Worm (Caenorhabditis elegans) whole organism, L3 larva: ENCODE measurements around the gene gcy-21.

ENCODE experiments used
- R02D3.7 ChIP-seq: fragments of 150-350 bp; optimal IDR thresholded peaks from 2 replicates; lab custom pipeline; 2014; ENCODE audit warnings: missing biosample characterization, missing genetic modification characterization
- aly-2 ChIP-seq: fragments of 150-350 bp; optimal IDR thresholded peaks from 2 replicates; lab custom pipeline; 2014; ENCODE audit warnings: missing biosample characterization, missing genetic modification characterization
- ama-1 ChIP-seq: fragments of 150-350 bp; optimal IDR thresholded peaks from 2 replicates; lab custom pipeline; 2018
- ceh-28 ChIP-seq: fragments of 150-350 bp; optimal IDR thresholded peaks from 2 replicates; lab custom pipeline; 2014; ENCODE audit warnings: missing biosample characterization, missing genetic modification reagents, missing genetic modification characterization
- ceh-82 ChIP-seq: fragments of 150-350 bp; optimal IDR thresholded peaks from 2 replicates; lab custom pipeline; 2014; ENCODE audit warnings: missing biosample characterization, missing genetic modification characterization
- daf-12 ChIP-seq: fragments of 150-350 bp; optimal IDR thresholded peaks from 2 replicates; lab custom pipeline; 2014; ENCODE audit warnings: missing biosample characterization, missing genetic modification reagents, missing genetic modification characterization
- egl-27 ChIP-seq: sonication (generic microtip); optimal IDR thresholded peaks from 4 replicates; lab custom pipeline; 2017; ENCODE audit warnings: missing biosample characterization, missing genetic modification reagents, missing genetic modification characterization
- egl-5 ChIP-seq: fragments of 150-350 bp; optimal IDR thresholded peaks from 2 replicates; lab custom pipeline; 2017; ENCODE audit warnings: missing biosample characterization, missing genetic modification reagents, missing genetic modification characterization, inconsistent platforms
- elt-1 ChIP-seq: fragments of 150-350 bp; optimal IDR thresholded peaks from 2 replicates; lab custom pipeline; 2014; ENCODE audit warnings: missing biosample characterization, missing genetic modification characterization
- elt-2 ChIP-seq: sonication (generic microtip); optimal IDR thresholded peaks from 2 replicates; lab custom pipeline; 2016; ENCODE audit warnings: missing genetic modification reagents, mild to moderate bottlenecking, missing genetic modification characterization, missing compliant biosample characterization
- elt-3 ChIP-seq, 3 experiments: fragments of 150-350 bp in 1 of 3; sonication (generic microtip) in 2 of 3; optimal IDR thresholded peaks; 2 replicates in 2 of 3; 4 replicates in 1 of 3; lab custom pipeline; 2014 to 2017; ENCODE audit warnings: missing biosample characterization in 3 of 3, missing genetic modification characterization in 3 of 3
- eor-1 ChIP-seq, 2 experiments: fragments of 150-350 bp; optimal IDR thresholded peaks; 2 replicates each; lab custom pipeline; 2014 to 2018; ENCODE audit warnings: missing biosample characterization in 2 of 2, missing genetic modification characterization in 2 of 2
- fkh-2 ChIP-seq: fragments of 150-350 bp; optimal IDR thresholded peaks from 2 replicates; lab custom pipeline; 2014; ENCODE audit warnings: missing biosample characterization, missing genetic modification reagents, missing genetic modification characterization
- fos-1 ChIP-seq: fragments of 150-350 bp; optimal IDR thresholded peaks from 2 replicates; lab custom pipeline; 2014; ENCODE audit warnings: missing biosample characterization, missing genetic modification characterization
- hmg-11 ChIP-seq: sonication (generic microtip); optimal IDR thresholded peaks from 2 replicates; lab custom pipeline; 2016; ENCODE audit warnings: missing genetic modification characterization, missing compliant biosample characterization
- lin-15B ChIP-seq: fragments of 150-350 bp; optimal IDR thresholded peaks from 2 replicates; lab custom pipeline; 2014; ENCODE audit warnings: missing biosample characterization, missing genetic modification characterization
- lin-39 ChIP-seq: fragments of 150-350 bp; optimal IDR thresholded peaks from 2 replicates; lab custom pipeline; 2018; ENCODE audit warnings: missing biosample characterization, missing genetic modification reagents, missing genetic modification characterization
- lsy-12 ChIP-seq: sonication (generic microtip); optimal IDR thresholded peaks from 2 replicates; lab custom pipeline; 2016; ENCODE audit warnings: mild to moderate bottlenecking, missing genetic modification characterization, missing compliant biosample characterization
- mml-1 ChIP-seq: fragments of 150-350 bp; sonication (generic microtip); optimal IDR thresholded peaks from 3 replicates; lab custom pipeline; 2014; ENCODE audit warnings: missing biosample characterization, missing genetic modification characterization
- nfya-1 ChIP-seq: sonication (generic microtip); optimal IDR thresholded peaks from 2 replicates; lab custom pipeline; 2017; ENCODE audit warnings: missing genetic modification characterization, mild to moderate bottlenecking, missing compliant biosample characterization, antibody characterized with exemption, moderate library complexity; ENCODE audit not compliant: insufficient read depth
- nhr-23 ChIP-seq: fragments of 150-350 bp; optimal IDR thresholded peaks from 2 replicates; lab custom pipeline; 2014; ENCODE audit warnings: missing biosample characterization, missing genetic modification reagents, missing genetic modification characterization
- nhr-237 ChIP-seq: fragments of 150-350 bp; optimal IDR thresholded peaks from 2 replicates; lab custom pipeline; 2014; ENCODE audit warnings: missing biosample characterization, missing genetic modification characterization
- nhr-25 ChIP-seq: sonication (generic microtip); optimal IDR thresholded peaks from 2 replicates; lab custom pipeline; 2017; ENCODE audit warnings: missing biosample characterization, missing genetic modification characterization
- nhr-67 ChIP-seq: fragments of 150-350 bp; optimal IDR thresholded peaks from 2 replicates; lab custom pipeline; 2014; ENCODE audit warnings: missing biosample characterization, missing genetic modification characterization
- nhr-76 ChIP-seq: fragments of 150-350 bp; sonication (generic microtip); optimal IDR thresholded peaks from 5 replicates; lab custom pipeline; 2014; ENCODE audit warnings: missing biosample characterization, missing genetic modification characterization
- pqm-1 ChIP-seq: fragments of 150-350 bp; optimal IDR thresholded peaks from 2 replicates; lab custom pipeline; 2017; ENCODE audit warnings: missing biosample characterization, missing genetic modification characterization, inconsistent platforms
- sea-2 ChIP-seq: fragments of 150-350 bp; sonication (generic microtip); optimal IDR thresholded peaks from 4 replicates; lab custom pipeline; 2014; ENCODE audit warnings: missing biosample characterization, missing genetic modification reagents, missing genetic modification characterization
- snpc-4 ChIP-seq: fragments of 150-350 bp; optimal IDR thresholded peaks from 2 replicates; lab custom pipeline; 2014; ENCODE audit warnings: missing biosample characterization, missing genetic modification characterization
- unc-62 ChIP-seq: fragments of 150-350 bp; sonication (generic microtip); optimal IDR thresholded peaks from 4 replicates; lab custom pipeline; 2014; ENCODE audit warnings: missing biosample characterization, missing genetic modification reagents, missing genetic modification characterization
- zag-1 ChIP-seq: fragments of 150-350 bp; optimal IDR thresholded peaks from 2 replicates; lab custom pipeline; 2014; ENCODE audit warnings: missing biosample characterization, missing genetic modification characterization
- ztf-4 ChIP-seq: fragments of 150-350 bp; optimal IDR thresholded peaks from 2 replicates; lab custom pipeline; 2014; ENCODE audit warnings: missing biosample characterization, missing genetic modification characterization

The gcy-21 gene

DNA sequence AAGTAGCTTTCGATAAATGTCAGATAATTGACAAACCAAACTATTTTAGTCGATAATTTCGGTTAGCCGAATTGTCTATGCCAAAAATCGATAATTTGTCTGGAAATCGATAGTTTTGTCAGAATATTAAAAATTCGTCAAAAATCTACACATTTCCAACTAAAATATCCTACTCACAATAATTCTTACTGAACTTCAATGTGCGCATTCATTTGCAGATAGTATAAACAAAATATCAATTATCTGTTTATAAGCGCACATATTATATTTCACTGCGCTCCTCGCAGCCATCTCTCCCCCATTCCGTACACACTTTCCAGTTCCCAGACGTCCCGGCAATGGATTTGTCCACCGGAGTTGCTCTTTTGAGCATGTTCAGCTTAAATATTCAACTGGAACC lies 34.7 kb upstream of the gcy-21 start, which contains the start of gene lgc-28:
Gene lgc-28, plus strand, starts transcription at position 301 of the 400 bp plus-strand sequence.
- TF ChIP-seq elt-2 (tag; lab: Kevin White, UChicago) (no peak), nhr-76 (no peak), daf-12 (tag; lab: Kevin White, UChicago) (no peak), ceh-28 (tag; lab: Kevin White, UChicago) (no peak), nhr-237 (tag; lab: Kevin White, UChicago) (no peak), R02D3.7 (tag; lab: Kevin White, UChicago) (no peak)

DNA sequence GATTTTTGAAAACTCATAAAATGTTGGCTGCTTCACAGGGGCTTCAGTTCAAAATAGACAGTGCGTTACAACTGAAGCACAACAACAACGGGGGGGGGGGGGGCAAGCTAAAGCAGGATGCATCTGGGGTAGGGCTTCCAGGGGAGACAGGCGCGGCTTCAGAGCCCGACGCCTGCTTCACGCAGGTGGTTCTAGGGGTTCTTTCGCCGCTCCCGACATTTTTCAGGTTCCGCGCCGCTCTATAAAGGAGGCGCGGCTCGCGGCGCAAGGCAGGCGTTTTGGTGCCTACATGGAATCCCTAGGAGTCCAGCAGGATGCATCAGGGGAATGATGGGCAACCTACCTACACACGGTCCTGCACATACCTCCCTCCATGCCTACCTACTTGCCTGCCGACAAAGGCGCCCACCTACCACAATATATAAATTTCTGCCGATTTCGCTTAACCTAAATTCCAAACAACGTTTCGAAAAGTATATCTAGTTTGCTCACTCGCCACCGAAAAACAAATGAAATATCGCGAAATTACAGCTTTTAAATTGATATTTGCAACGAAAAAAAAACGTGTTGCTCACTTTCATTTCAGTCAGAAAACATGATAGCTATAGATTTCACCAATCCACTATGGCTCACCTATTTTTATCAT lies 32.2 kb upstream of the gcy-21 start, which contains the start of gene sri-71:
Gene sri-71, plus strand, starts transcription at position 596 of the 646 bp plus-strand sequence.
- TF ChIP-seq fkh-2 (tag; lab: Kevin White, UChicago) (no peak), ztf-4 (tag; lab: Kevin White, UChicago) (no peak), mml-1 (tag; lab: Kevin White, UChicago) (no peak), egl-5 (tag; lab: Kevin White, UChicago) (no peak), nhr-76 (no peak), lin-39 (tag; lab: Kevin White, UChicago) (no peak), lin-15B (tag; lab: Kevin White, UChicago) (no peak)

DNA sequence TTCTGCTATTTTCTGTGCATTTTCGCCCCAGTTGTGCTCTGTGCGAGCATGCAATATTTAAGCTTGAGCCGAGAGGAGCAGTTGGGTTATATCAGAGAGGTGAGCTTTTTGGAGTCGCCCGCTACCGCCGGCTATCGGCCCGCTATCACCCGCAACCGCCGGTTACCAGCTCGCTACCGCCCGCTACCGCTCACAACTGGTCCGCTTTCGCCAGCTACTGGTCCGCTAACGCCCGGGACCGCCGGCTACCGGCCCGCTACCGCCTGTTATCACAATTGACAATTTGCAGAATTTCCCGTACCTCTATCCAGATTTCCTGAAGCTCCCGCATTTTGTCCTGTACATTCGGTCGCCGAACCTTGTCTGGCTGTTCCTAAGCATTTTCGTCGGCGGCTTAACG lies 31.1 kb upstream of the gcy-21 start:
- no peak for TF ChIP-seq lsy-12 (tag; lab: Kevin White, UChicago)
- TF ChIP-seq unc-62, result no peak
- no peak for TF ChIP-seq sea-2 (GFP tag; lab: Kevin White, UChicago)

DNA sequence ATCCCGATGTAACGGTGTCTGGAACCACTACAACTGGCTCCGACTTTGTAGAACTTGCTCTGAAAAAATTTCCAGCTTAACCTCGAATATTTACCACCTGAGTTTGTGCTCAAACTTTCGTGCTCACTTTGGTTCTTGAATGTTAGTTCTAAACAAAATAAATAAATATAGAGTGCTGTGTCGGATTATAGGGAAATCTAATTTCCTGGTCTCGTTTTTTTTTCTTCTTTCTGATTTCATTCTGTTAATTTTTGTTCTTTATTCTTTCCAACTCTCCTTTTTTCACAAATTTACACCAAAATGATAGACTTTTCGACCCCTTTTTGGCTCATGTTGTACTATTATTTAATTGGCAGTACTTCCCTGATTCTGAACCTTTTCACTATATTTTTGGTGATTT lies 30.2 kb upstream of the gcy-21 start, which contains the start of gene sri-37:
Gene sri-37, plus strand, starts transcription at position 301 of the 400 bp plus-strand sequence.
- TF ChIP-seq fos-1 (no peak), nhr-67 (tag; lab: Kevin White, UChicago) (no peak), hmg-11 (tag; lab: Kevin White, UChicago) (no peak), lin-39 (tag; lab: Kevin White, UChicago) (no peak), lsy-12 (tag; lab: Kevin White, UChicago) (no peak), ceh-82 (tag; lab: Kevin White, UChicago) (no peak), nhr-76 (no peak), elt-3 (tag; optimal IDR thresholded peaks at IDR 0.05; lab: Kevin White, UChicago) (no peak), elt-1 (tag; lab: Kevin White, UChicago) (no peak), aly-2 (tag; lab: Kevin White, UChicago) (no peak), snpc-4 (tag; lab: Kevin White, UChicago) (no peak), fkh-2 (tag; lab: Kevin White, UChicago) (no peak), ztf-4 (tag; lab: Kevin White, UChicago) (no peak), zag-1 (no peak), unc-62 (no peak), lin-15B (tag; lab: Kevin White, UChicago) (no peak), ceh-28 (tag; lab: Kevin White, UChicago) (no peak), pqm-1 (tag; lab: Kevin White, UChicago) (no peak), eor-1 (tag; optimal IDR thresholded peaks at IDR 0.05; lab: Kevin White, UChicago) (no peak)

DNA sequence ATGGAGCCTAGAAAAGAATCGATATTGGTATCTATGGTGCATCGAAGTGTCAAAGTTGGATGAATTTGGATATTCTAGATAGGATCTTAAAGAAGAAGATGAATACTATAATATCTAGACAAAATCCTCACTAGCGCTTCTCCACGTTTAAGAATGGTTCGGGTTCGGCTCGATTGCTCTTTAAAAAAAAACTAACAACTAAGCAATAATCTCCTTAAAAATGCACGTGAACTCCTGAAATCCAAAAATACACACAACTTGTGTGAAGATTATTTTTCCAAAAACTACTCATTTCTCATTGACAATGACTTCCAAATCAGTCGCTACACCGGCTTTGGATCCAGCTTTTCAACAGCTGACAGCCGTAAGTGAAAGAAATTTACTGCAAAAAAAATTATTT lies 28.3 kb upstream of the gcy-21 start, which contains the start of gene D2062.1:
Gene D2062.1, plus strand, starts transcription at position 301 of the 400 bp plus-strand sequence.
- TF ChIP-seq ama-1 (lab: Kevin White, UChicago) (no peak), sea-2 (GFP tag; lab: Kevin White, UChicago) (no peak), hmg-11 (tag; lab: Kevin White, UChicago) (no peak), nfya-1 (tag; lab: Kevin White, UChicago) (no peak), fkh-2 (tag; lab: Kevin White, UChicago) (no peak), egl-27 (tag; lab: Kevin White, UChicago) (no peak), mml-1 (tag; lab: Kevin White, UChicago) (no peak), nhr-25 (tag; lab: Kevin White, UChicago) (no peak), nhr-23 (tag; lab: Kevin White, UChicago) (no peak)
- TF ChIP-seq, all 47 proteins: peak for 0
